Fruit fly (Drosophila melanogaster): ENCODE results near the gene opm.

opm gene

DNA sequence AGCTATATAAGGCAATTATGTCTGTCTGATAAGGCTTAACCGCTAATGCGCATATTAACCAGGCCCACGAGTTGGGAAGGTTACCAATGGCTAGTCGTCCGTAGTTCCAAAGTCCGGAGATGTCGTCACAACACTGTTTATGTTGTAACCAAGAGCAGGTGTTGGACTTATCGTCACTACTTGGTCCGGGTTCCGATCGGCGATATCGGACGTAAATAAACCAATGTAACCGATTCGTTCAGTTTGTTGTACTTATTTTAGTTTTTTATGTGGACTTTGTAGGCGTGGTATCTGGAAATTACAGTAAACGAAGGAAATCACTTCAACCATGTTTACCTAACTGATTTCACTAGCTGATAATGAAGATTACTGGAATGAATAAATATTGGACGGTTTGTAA is 12.2 kb upstream of the opm start (continued):
- TF ChIP-seq ssp (GFP tag; IDR thresholded peaks at IDR 0.05) (no peak), Chrac-16 (GFP tag; optimal IDR thresholded peaks at IDR 0.05) (no peak), hbn (GFP tag; IDR thresholded peaks at IDR 0.05; ENCODE audit: partially characterized antibody) (no peak), sqz (GFP tag; optimal IDR thresholded peaks at IDR 0.05) (peak; percentile 62), al (GFP tag; IDR thresholded peaks at IDR 0.05) (no peak), CG9609 (GFP tag; optimal IDR thresholded peaks at IDR 0.05) (no peak), CG8924 (tag; optimal IDR thresholded peaks at IDR 0.05) (no peak), trh (GFP tag; optimal IDR thresholded peaks at IDR 0.05) (no peak), nom (GFP tag; optimal IDR thresholded peaks at IDR 0.05) (peak; percentile 87), CG4854 (GFP tag; optimal IDR thresholded peaks at IDR 0.05) (no peak), CG4328 (GFP tag; optimal IDR thresholded peaks at IDR 0.05) (peak; percentile 34), dysf (GFP tag; IDR thresholded peaks at IDR 0.05) (no peak), odd (GFP tag; optimal IDR thresholded peaks at IDR 0.05) (no peak), Fer2 (tag; optimal IDR thresholded peaks at IDR 0.05) (no peak), hth (optimal IDR thresholded peaks at IDR 0.05) (no peak), CG8388 (GFP tag; optimal IDR thresholded peaks at IDR 0.05) (no peak), CG2116 (GFP tag; optimal IDR thresholded peaks at IDR 0.05) (no peak), CG9727 (GFP tag; optimal IDR thresholded peaks at IDR 0.05) (no peak), CG10209 (GFP tag; optimal IDR thresholded peaks at IDR 0.05) (peak; percentile 14), pfk (GFP tag; optimal IDR thresholded peaks at IDR 0.05) (peak; percentile 18), Bteb2 (GFP tag; optimal IDR thresholded peaks at IDR 0.05) (no peak), CG1233 (GFP tag; optimal IDR thresholded peaks at IDR 0.05) (no peak), ase (GFP tag; IDR thresholded peaks at IDR 0.05) (no peak), zfh2 (GFP tag; optimal IDR thresholded peaks at IDR 0.05) (no peak), CG31365 (tag; optimal IDR thresholded peaks at IDR 0.05) (no peak), CG13424 (tag; optimal IDR thresholded peaks at IDR 0.05) (peak; percentile 42), Poxn (GFP tag; IDR thresholded peaks at IDR 0.05) (no peak), CG17802 (tag; optimal IDR thresholded peaks at IDR 0.05) (no peak), CG3726 (GFP tag; IDR thresholded peaks at IDR 0.05) (no peak), hkb (optimal IDR thresholded peaks at IDR 0.05) (no peak), hkb (GFP tag; IDR thresholded peaks at IDR 0.05) (peak; percentile 42; the same call in 1 of the 2 replicates), CG9932 (GFP tag; IDR thresholded peaks at IDR 0.05) (no peak), tin (GFP tag; optimal IDR thresholded peaks at IDR 0.05) (no peak), tgo (GFP tag; IDR thresholded peaks at IDR 0.05) (no peak), Hr3 (GFP tag; optimal IDR thresholded peaks at IDR 0.05) (no peak), wor (GFP tag; IDR thresholded peaks at IDR 0.05) (no peak), CG15269 (tag; optimal IDR thresholded peaks at IDR 0.05) (peak; percentile 12), CG30020 (tag; optimal IDR thresholded peaks at IDR 0.05) (no peak), CG14441 (GFP tag; IDR thresholded peaks at IDR 0.05) (no peak), z (GFP tag; IDR thresholded peaks at IDR 0.05) (no peak), da (GFP tag; optimal IDR thresholded peaks at IDR 0.05) (no peak), hb (GFP tag; IDR thresholded peaks at IDR 0.05; ENCODE audit: partially characterized antibody) (no peak), Elba2 (GFP tag; optimal IDR thresholded peaks at IDR 0.05) (no peak), CG18476 (GFP tag; optimal IDR thresholded peaks at IDR 0.05) (no peak), psq (GFP tag; optimal IDR thresholded peaks at IDR 0.05) (no peak), Ada2b (GFP tag; IDR thresholded peaks at IDR 0.05) (no peak), zfh1 (GFP tag; IDR thresholded peaks at IDR 0.05) (no peak), wek (GFP tag; optimal IDR thresholded peaks at IDR 0.05) (peak; percentile 40), CG32767 (GFP tag; IDR thresholded peaks at IDR 0.05) (no peak), CG12391 (tag; optimal IDR thresholded peaks at IDR 0.05) (no peak), mirr (GFP tag; optimal IDR thresholded peaks at IDR 0.05) (peak; percentile 92), CG10366 (GFP tag; IDR thresholded peaks at IDR 0.05) (no peak), CG11247 (GFP tag; IDR thresholded peaks at IDR 0.05) (no peak)
